Worm (Caenorhabditis elegans) whole organism, late embryonic: ENCODE results near the gene R09H3.3.

Source experiments
- ama-1 ChIP-seq: fragments of 150-350 bp; optimal IDR thresholded peaks from 2 replicates; lab custom pipeline; 2014
- ceh-19 ChIP-seq: fragments of 200-800 bp; sonication (Bioruptor generic); optimal IDR thresholded peaks from 2 replicates; lab custom pipeline; 2018; ENCODE audit warnings: mild to moderate bottlenecking, missing genetic modification characterization, missing compliant biosample characterization
- ceh-6 ChIP-seq: fragments of 200-800 bp; sonication (Bioruptor generic); optimal IDR thresholded peaks from 2 replicates; lab custom pipeline; 2018; ENCODE audit warnings: mild to moderate bottlenecking, missing genetic modification characterization, missing compliant biosample characterization
- elt-4 ChIP-seq: sonication (generic microtip); optimal IDR thresholded peaks from 2 replicates; lab custom pipeline; 2016; ENCODE audit warnings: missing genetic modification characterization, missing compliant biosample characterization
- ets-4 ChIP-seq: sonication (generic microtip); optimal IDR thresholded peaks from 2 replicates; lab custom pipeline; 2016; ENCODE audit warnings: missing genetic modification characterization, missing compliant biosample characterization
- fax-1 ChIP-seq: sonication (generic microtip); optimal IDR thresholded peaks from 2 replicates; lab custom pipeline; 2016; ENCODE audit warnings: missing genotype, missing genetic modification characterization, missing compliant biosample characterization
- fkh-10 ChIP-seq: fragments of 150-350 bp; optimal IDR thresholded peaks from 2 replicates; lab custom pipeline; 2014; ENCODE audit warnings: missing biosample characterization, missing genetic modification reagents, missing genetic modification characterization
- gmeb-2 ChIP-seq: sonication (generic microtip); optimal IDR thresholded peaks from 2 replicates; lab custom pipeline; 2016; ENCODE audit warnings: missing genetic modification characterization, inconsistent platforms, missing compliant biosample characterization
- hlh-13 ChIP-seq: fragments of 200-800 bp; sonication (Bioruptor generic); optimal IDR thresholded peaks from 2 replicates; lab custom pipeline; 2018; ENCODE audit warnings: mild to moderate bottlenecking, missing genetic modification characterization, missing compliant biosample characterization
- nhr-11 ChIP-seq: fragments of 150-350 bp; optimal IDR thresholded peaks from 2 replicates; lab custom pipeline; 2014; ENCODE audit warnings: missing biosample characterization, missing genetic modification characterization
- pha-4 ChIP-seq: fragments of 150-350 bp; optimal IDR thresholded peaks from 2 replicates; lab custom pipeline; 2018; ENCODE audit warnings: missing biosample characterization, missing genetic modification reagents, missing genetic modification characterization
- sox-4 ChIP-seq: sonication (generic microtip); optimal IDR thresholded peaks from 2 replicates; lab custom pipeline; 2017; ENCODE audit warnings: mild to moderate bottlenecking, missing genetic modification characterization, inconsistent platforms, missing compliant biosample characterization

DNA sequence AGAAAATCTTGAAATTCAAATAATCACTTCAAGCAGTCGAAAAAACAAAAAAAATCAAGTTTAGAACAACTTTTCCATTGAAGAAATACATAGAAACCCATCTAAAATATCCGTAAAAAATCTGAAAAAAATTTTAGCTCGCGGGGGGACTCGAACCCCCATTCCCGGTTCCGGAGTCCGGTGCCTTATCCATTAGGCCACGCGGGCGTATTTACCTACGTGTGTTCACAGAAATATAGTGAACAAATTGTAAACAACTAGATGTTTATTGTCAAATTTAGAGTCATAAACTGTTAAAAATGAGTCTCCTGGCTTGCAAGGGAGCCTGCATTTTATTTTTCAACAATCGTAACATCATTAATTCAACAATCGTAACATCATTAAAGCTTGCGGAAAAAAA is 38.9 kb downstream of the R09H3.3 start:
- TF ChIP-seq ets-4 (tag; lab: Kevin White, UChicago) (no peak), ama-1 (lab: Kevin White, UChicago) (no peak), ceh-6 (GFP tag; lab: Kevin White, UChicago) (no peak), sox-4 (tag; lab: Kevin White, UChicago) (no peak), ceh-19 (GFP tag; lab: Kevin White, UChicago) (no peak), nhr-11 (no peak), fkh-10 (GFP tag; lab: Kevin White, UChicago) (no peak), elt-4 (tag; lab: Kevin White, UChicago) (no peak), pha-4 (tag; lab: Kevin White, UChicago) (no peak), hlh-13 (GFP tag; lab: Kevin White, UChicago) (no peak), fax-1 (tag; lab: Kevin White, UChicago) (no peak), gmeb-2 (tag; lab: Kevin White, UChicago) (no peak)
